Fruit fly (Drosophila melanogaster) whole organism, embryonic: ENCODE data around the gene CG31183.

ENCODE experiments used
- Bgb ChIP-seq: fragments of 200-800 bp; sonication (Bioruptor generic); IDR thresholded peaks from 2 replicates; pipeline ENCODE4 v1.3.6; 2022; ENCODE audit warnings: missing biosample characterization, missing genetic modification characterization; ENCODE audit not compliant: partially characterized antibody
- Blimp-1 ChIP-seq: fragments of 200-800 bp; sonication (Bioruptor generic); optimal IDR thresholded peaks from 3 replicates; lab custom pipeline; 2018; ENCODE audit warnings: missing biosample characterization, missing genetic modification characterization, mild to moderate bottlenecking, moderate library complexity, missing genetic modification reagents
- Bteb2 ChIP-seq: fragments of 200-800 bp; sonication (Bioruptor generic); optimal IDR thresholded peaks from 2 replicates; lab custom pipeline; 2016; ENCODE audit warnings: missing biosample characterization, missing genetic modification characterization
- CG11695 ChIP-seq: fragments of 200-800 bp; sonication (Bioruptor generic); IDR thresholded peaks from 3 replicates; pipeline ENCODE4 v1.3.6; 2022; ENCODE audit warnings: missing biosample characterization, missing genetic modification characterization
- CG12155 ChIP-seq: fragments of 200-800 bp; sonication (Bioruptor generic); optimal IDR thresholded peaks from 3 replicates; lab custom pipeline; 2016; ENCODE audit warnings: missing biosample characterization, missing genetic modification characterization
- CG12391 ChIP-seq: fragments of 200-800 bp; sonication (Bioruptor generic); optimal IDR thresholded peaks from 3 replicates; lab custom pipeline; 2018; ENCODE audit warnings: missing biosample characterization, mild to moderate bottlenecking, missing genetic modification characterization, moderate library complexity
- CG12942 ChIP-seq: fragments of 200-800 bp; sonication (Bioruptor generic); optimal IDR thresholded peaks from 3 replicates; lab custom pipeline; 2016; ENCODE audit warnings: missing biosample characterization, missing genetic modification characterization
- CG14710 ChIP-seq: fragments of 200-800 bp; sonication (Bioruptor generic); optimal IDR thresholded peaks from 3 replicates; lab custom pipeline; 2019; ENCODE audit warnings: missing biosample characterization, mild to moderate bottlenecking, missing genetic modification characterization, moderate library complexity
- CG15479 ChIP-seq: fragments of 200-800 bp; sonication (Bioruptor generic); optimal IDR thresholded peaks from 3 replicates; lab custom pipeline; 2019; ENCODE audit warnings: missing biosample characterization, mild to moderate bottlenecking, missing genetic modification characterization, moderate library complexity
- CG17612 ChIP-seq: fragments of 200-800 bp; sonication (Bioruptor generic); IDR thresholded peaks from 2 replicates; pipeline ENCODE4 v1.3.6; 2022; ENCODE audit warnings: missing biosample characterization, missing genetic modification characterization
- CG17912 ChIP-seq: fragments of 200-800 bp; sonication (Bioruptor generic); optimal IDR thresholded peaks from 2 replicates; lab custom pipeline; 2018; ENCODE audit warnings: missing biosample characterization, mild to moderate bottlenecking, missing genetic modification characterization
- CG3163 ChIP-seq: fragments of 200-800 bp; sonication (Bioruptor generic); optimal IDR thresholded peaks from 3 replicates; lab custom pipeline; 2016; ENCODE audit warnings: missing biosample characterization, missing genetic modification characterization
- CG33213 ChIP-seq: fragments of 200-800 bp; sonication (Bioruptor generic); optimal IDR thresholded peaks from 3 replicates; lab custom pipeline; 2016; ENCODE audit warnings: missing biosample characterization, missing genetic modification characterization
- CG6791 ChIP-seq: fragments of 200-800 bp; sonication (Bioruptor generic); IDR thresholded peaks from 3 replicates; pipeline ENCODE4 v1.3.6; 2022; ENCODE audit warnings: missing biosample characterization, missing genetic modification characterization; ENCODE audit not compliant: partially characterized antibody
- CG8924 ChIP-seq: fragments of 200-800 bp; optimal IDR thresholded peaks from 3 replicates; lab custom pipeline; 2019; ENCODE audit warnings: missing biosample characterization, mild to moderate bottlenecking, missing genetic modification characterization, moderate library complexity
- CG9215 ChIP-seq: fragments of 200-800 bp; sonication (Bioruptor generic); IDR thresholded peaks from 2 replicates; pipeline ENCODE4 v1.3.6; 2022; ENCODE audit warnings: missing biosample characterization, missing genetic modification characterization
- CG9727 ChIP-seq: fragments of 200-800 bp; sonication (Bioruptor generic); optimal IDR thresholded peaks from 3 replicates; lab custom pipeline; 2017; ENCODE audit warnings: missing biosample characterization, mild to moderate bottlenecking, missing genetic modification characterization
- Camta ChIP-seq: fragments of 200-800 bp; sonication (Bioruptor generic); optimal IDR thresholded peaks from 2 replicates; lab custom pipeline; 2016; ENCODE audit warnings: missing biosample characterization, missing genetic modification characterization
- D19B ChIP-seq: fragments of 200-800 bp; sonication (Bioruptor generic); optimal IDR thresholded peaks from 2 replicates; lab custom pipeline; 2017; ENCODE audit warnings: missing biosample characterization, mild to moderate bottlenecking, missing genetic modification characterization
- Deaf1 ChIP-seq: fragments of 200-800 bp; optimal IDR thresholded peaks from 3 replicates; lab custom pipeline; 2019; ENCODE audit warnings: missing biosample characterization, mild to moderate bottlenecking, missing genetic modification characterization, moderate library complexity
- Dek ChIP-seq: fragments of 200-800 bp; sonication (Bioruptor generic); optimal IDR thresholded peaks from 3 replicates; lab custom pipeline; 2019; ENCODE audit warnings: missing biosample characterization, mild to moderate bottlenecking, missing genetic modification characterization, moderate library complexity
- Dip2 ChIP-seq: fragments of 200-800 bp; sonication (Bioruptor generic); IDR thresholded peaks from 2 replicates; pipeline ENCODE4 v1.3.6; 2022; ENCODE audit warnings: missing biosample characterization, missing genetic modification characterization
- NFAT ChIP-seq: fragments of 200-800 bp; sonication (Bioruptor generic); IDR thresholded peaks from 2 replicates; pipeline ENCODE4 v1.3.6; 2022; ENCODE audit warnings: missing biosample characterization, missing genetic modification characterization
- Neu2 ChIP-seq: fragments of 200-800 bp; sonication (Bioruptor generic); optimal IDR thresholded peaks from 3 replicates; lab custom pipeline; 2016; ENCODE audit warnings: missing biosample characterization, missing genetic modification characterization, borderline replicate concordance
- Sin3A ChIP-seq: fragments of >200 bp; optimal IDR thresholded peaks from 2 replicates; lab custom pipeline; 2018
- Spps ChIP-seq: fragments of 200-800 bp; sonication (Bioruptor generic); optimal IDR thresholded peaks from 2 replicates; lab custom pipeline; 2018; ENCODE audit warnings: missing biosample characterization, mild to moderate bottlenecking, missing genetic modification characterization
- Sry-β ChIP-seq: fragments of 200-800 bp; sonication (Bioruptor generic); optimal IDR thresholded peaks from 2 replicates; lab custom pipeline; 2018; ENCODE audit warnings: missing biosample characterization, mild to moderate bottlenecking, missing genetic modification characterization, moderate library complexity
- TFAM ChIP-seq: fragments of 200-800 bp; sonication (Bioruptor generic); optimal IDR thresholded peaks from 2 replicates; lab custom pipeline; 2017; ENCODE audit warnings: missing biosample characterization, missing genetic modification characterization, inconsistent platforms
- ara ChIP-seq: fragments of 200-800 bp; sonication (Bioruptor generic); IDR thresholded peaks from 2 replicates; pipeline ENCODE4 v1.3.6; 2022; ENCODE audit warnings: missing biosample characterization, missing genetic modification characterization
- bbx ChIP-seq: fragments of 200-800 bp; sonication (Bioruptor generic); IDR thresholded peaks from 2 replicates; pipeline ENCODE4 v1.3.6; 2022; ENCODE audit warnings: missing biosample characterization, missing genetic modification characterization; ENCODE audit not compliant: partially characterized antibody
- cato ChIP-seq: fragments of 200-800 bp; sonication (Bioruptor generic); optimal IDR thresholded peaks from 2 replicates; lab custom pipeline; 2016; ENCODE audit warnings: missing biosample characterization, missing genetic modification characterization, borderline replicate concordance
- chif ChIP-seq, 2 experiments: fragments of 200-800 bp; sonication (Bioruptor generic); optimal IDR thresholded peaks; 3 replicates each; lab custom pipeline; 2016; ENCODE audit warnings: missing biosample characterization in 2 of 2, missing genetic modification characterization in 2 of 2
- crp ChIP-seq, 2 experiments: fragments of 200-800 bp; sonication (Bioruptor generic); optimal IDR thresholded peaks; 2 replicates in 1 of 2; 3 replicates in 1 of 2; lab custom pipeline; 2017; ENCODE audit warnings: missing biosample characterization in 2 of 2, missing genetic modification characterization in 2 of 2, mild to moderate bottlenecking in 1 of 2, moderate library complexity in 1 of 2
- dimm ChIP-seq: fragments of 200-800 bp; sonication (Bioruptor generic); IDR thresholded peaks from 2 replicates; pipeline ENCODE4 v1.3.6; 2022; ENCODE audit warnings: missing biosample characterization, missing genetic modification characterization
- dm ChIP-seq: fragments of 200-800 bp; sonication (Bioruptor generic); optimal IDR thresholded peaks from 3 replicates; lab custom pipeline; 2016; ENCODE audit warnings: missing biosample characterization, missing genetic modification characterization
- dmrt11E ChIP-seq: fragments of 200-800 bp; sonication (Bioruptor generic); optimal IDR thresholded peaks from 3 replicates; lab custom pipeline; 2018; ENCODE audit warnings: missing biosample characterization, mild to moderate bottlenecking, missing genetic modification characterization, moderate library complexity
- dysf ChIP-seq: fragments of 200-800 bp; sonication (Bioruptor generic); IDR thresholded peaks from 3 replicates; pipeline ENCODE4 v1.3.6; 2022; ENCODE audit warnings: missing biosample characterization, missing genetic modification characterization
- hb ChIP-seq: fragments of 200-800 bp; sonication (Bioruptor generic); IDR thresholded peaks from 3 replicates; pipeline ENCODE4 v1.3.6; 2022; ENCODE audit warnings: missing biosample characterization, missing genetic modification characterization; ENCODE audit not compliant: partially characterized antibody
- ind ChIP-seq: fragments of 200-800 bp; sonication (Bioruptor generic); optimal IDR thresholded peaks from 3 replicates; lab custom pipeline; 2016; ENCODE audit warnings: missing biosample characterization, missing genetic modification characterization
- knrl ChIP-seq: fragments of 200-800 bp; sonication (Bioruptor generic); IDR thresholded peaks from 3 replicates; pipeline ENCODE4 v1.3.6; 2022; ENCODE audit warnings: missing biosample characterization, missing genetic modification characterization; ENCODE audit not compliant: partially characterized antibody
- lov ChIP-seq, 2 experiments: fragments of 200-800 bp in 1 of 2; fragments of >200 bp in 1 of 2; sonication (Bioruptor generic) in 1 of 2; IDR thresholded peaks in 1 of 2; optimal IDR thresholded peaks in 1 of 2; 2 replicates in 1 of 2; 3 replicates in 1 of 2; pipeline versions ENCODE4 v1.3.6 to Lab custom; 2017 to 2022; ENCODE audit warnings: missing biosample characterization in 1 of 2, missing genetic modification characterization in 1 of 2
- luna ChIP-seq: fragments of 200-800 bp; sonication (Bioruptor generic); optimal IDR thresholded peaks from 2 replicates; lab custom pipeline; 2016; ENCODE audit warnings: missing biosample characterization, missing genetic modification characterization
- mirr ChIP-seq: fragments of 200-800 bp; sonication (Bioruptor generic); optimal IDR thresholded peaks from 3 replicates; lab custom pipeline; 2018; ENCODE audit warnings: missing biosample characterization, mild to moderate bottlenecking, missing genetic modification characterization
- org-1 ChIP-seq: fragments of 200-800 bp; sonication (Bioruptor generic); optimal IDR thresholded peaks from 2 replicates; lab custom pipeline; 2017; ENCODE audit warnings: missing biosample characterization, missing genetic modification characterization
- p53 ChIP-seq: fragments of 200-800 bp; sonication (Bioruptor generic); optimal IDR thresholded peaks from 2 replicates; lab custom pipeline; 2016; ENCODE audit warnings: missing biosample characterization, missing genetic modification characterization
- pfk ChIP-seq: fragments of 200-800 bp; sonication (Bioruptor generic); optimal IDR thresholded peaks from 2 replicates; lab custom pipeline; 2018; ENCODE audit warnings: missing biosample characterization, mild to moderate bottlenecking, missing genetic modification characterization, moderate library complexity
- pho ChIP-seq: fragments of 200-800 bp; sonication (Bioruptor generic); optimal IDR thresholded peaks from 2 replicates; lab custom pipeline; 2016; ENCODE audit warnings: missing biosample characterization, missing genetic modification characterization
- ro ChIP-seq: fragments of 200-800 bp; sonication (Bioruptor generic); IDR thresholded peaks from 2 replicates; pipeline ENCODE4 v1.3.6; 2022; ENCODE audit warnings: missing biosample characterization, missing genetic modification characterization
- run ChIP-seq: fragments of 200-800 bp; sonication (Bioruptor generic); optimal IDR thresholded peaks from 3 replicates; lab custom pipeline; 2018; ENCODE audit warnings: missing biosample characterization, mild to moderate bottlenecking, missing genetic modification characterization
- twi ChIP-seq: fragments of 200-800 bp; optimal IDR thresholded peaks from 2 replicates; lab custom pipeline; 2019; ENCODE audit warnings: missing biosample characterization, mild to moderate bottlenecking, missing genetic modification characterization, moderate library complexity
- tx ChIP-seq: fragments of 200-800 bp; sonication (Bioruptor generic); optimal IDR thresholded peaks from 2 replicates; lab custom pipeline; 2016; ENCODE audit warnings: missing biosample characterization, missing genetic modification characterization

CG31183 gene

dm6 chr3R:15816276-15816675 is 59.5 kb downstream of the CG31183 start (continued):
- TF ChIP-seq dmrt11E (tag; lab: Kevin White, UChicago) (peak; percentile 32), CG17612 (GFP tag; lab: Robert Waterston, UW) (no peak), dm (no peak), NFAT (no peak), Blimp-1 (GFP tag; lab: Kevin White, UChicago) (no peak), twi (no peak), CG12942 (no peak), ara (GFP tag; lab: Robert Waterston, UW) (peak; percentile 56), Spps (tag; lab: Kevin White, UChicago) (no peak), CG12391 (no peak), CG6791 (GFP tag; lab: Robert Waterston, UW) (no peak), p53 (GFP tag; lab: Kevin White, UChicago) (no peak), TFAM (GFP tag; lab: Kevin White, UChicago) (no peak), CG11695 (GFP tag; lab: Robert Waterston, UW) (no peak), CG17912 (GFP tag; lab: Kevin White, UChicago) (no peak), mirr (GFP tag; lab: Kevin White, UChicago) (no peak), ind (peak; percentile 17), CG9727 (no peak), Deaf1 (tag; lab: Kevin White, UChicago) (no peak), pho (no peak), Camta (GFP tag; lab: Kevin White, UChicago) (no peak), chif (GFP tag; optimal IDR thresholded peaks at IDR 0.05; lab: Kevin White, UChicago) (peak; percentile 34 to 39), Sry-β (GFP tag; lab: Kevin White, UChicago) (no peak), tx (GFP tag; lab: Kevin White, UChicago) (no peak), Bgb (GFP tag; lab: Robert Waterston, UW) (no peak), bbx (GFP tag; lab: Robert Waterston, UW) (no peak), CG12155 (GFP tag; lab: Kevin White, UChicago) (no peak), D19B (peak; percentile 45), hb (GFP tag; lab: Robert Waterston, UW) (no peak), CG3163 (GFP tag; lab: Kevin White, UChicago) (no peak), Sin3A (lab: Kevin White, UChicago) (no peak), lov (optimal IDR thresholded peaks at IDR 0.05; lab: Kevin White, UChicago) (no peak), lov (GFP tag; IDR thresholded peaks at IDR 0.05; lab: Robert Waterston, UW) (no peak), CG33213 (GFP tag; lab: Kevin White, UChicago) (no peak), Neu2 (no peak), cato (GFP tag; lab: Kevin White, UChicago) (no peak), CG15479 (GFP tag; lab: Kevin White, UChicago) (no peak), crp (GFP tag; optimal IDR thresholded peaks at IDR 0.05; lab: Kevin White, UChicago) (no peak), CG14710 (tag; lab: Kevin White, UChicago) (no peak), Dip2 (GFP tag; lab: Robert Waterston, UW) (no peak), Dek (no peak), knrl (no peak), org-1 (GFP tag; lab: Kevin White, UChicago) (no peak), ro (GFP tag; lab: Robert Waterston, UW) (no peak), luna (GFP tag; lab: Kevin White, UChicago) (no peak), CG8924 (no peak), CG9215 (GFP tag; lab: Robert Waterston, UW) (no peak), dysf (GFP tag; lab: Robert Waterston, UW) (peak; percentile 44; the same call in 1 of the 3 replicates), run (tag; lab: Kevin White, UChicago) (no peak), pfk (GFP tag; lab: Kevin White, UChicago) (no peak), dimm (no peak), Bteb2 (no peak)
